Worm (Caenorhabditis elegans) whole organism, early embryonic: ENCODE results near the gene T07G12.5.

Experiments used
- B0310.2 ChIP-seq: sonication (generic microtip); optimal IDR thresholded peaks from 2 replicates; lab custom pipeline; 2016; ENCODE audit warnings: mild to moderate bottlenecking, missing genetic modification characterization, missing compliant biosample characterization
- aly-1 ChIP-seq: sonication (generic microtip); optimal IDR thresholded peaks from 2 replicates; lab custom pipeline; 2016; ENCODE audit warnings: missing genetic modification characterization, missing compliant biosample characterization
- ama-1 ChIP-seq: fragments of 150-350 bp; optimal IDR thresholded peaks from 2 replicates; lab custom pipeline; 2014
- ceh-36 ChIP-seq: sonication (generic microtip); optimal IDR thresholded peaks from 2 replicates; lab custom pipeline; 2016; ENCODE audit warnings: missing genetic modification characterization, inconsistent platforms, missing compliant biosample characterization
- flt-1 ChIP-seq: fragments of 200-800 bp; sonication (Bioruptor generic); IDR thresholded peaks from 2 replicates; pipeline ENCODE4 v1.3.6; 2022; ENCODE audit warnings: missing genetic modification characterization, missing compliant biosample characterization
- hmbx-1 ChIP-seq: sonication (generic microtip); optimal IDR thresholded peaks from 2 replicates; lab custom pipeline; 2016; ENCODE audit warnings: mild to moderate bottlenecking, missing genetic modification characterization, missing compliant biosample characterization
- hnd-1 ChIP-seq: sonication (generic microtip); optimal IDR thresholded peaks from 2 replicates; lab custom pipeline; 2016; ENCODE audit warnings: missing genetic modification characterization, missing compliant biosample characterization
- scrt-1 ChIP-seq: fragments of 200-800 bp; sonication (Bioruptor generic); IDR thresholded peaks from 2 replicates; pipeline ENCODE4 v1.3.6; 2022; ENCODE audit warnings: missing genetic modification characterization, missing compliant biosample characterization
- tbx-11 ChIP-seq: fragments of 200-800 bp; sonication (Bioruptor generic); IDR thresholded peaks from 2 replicates; pipeline ENCODE4 v1.3.6; 2022; ENCODE audit warnings: missing genetic modification characterization, missing compliant biosample characterization
- tbx-37 ChIP-seq: fragments of 200-800 bp; sonication (Bioruptor generic); conservative IDR thresholded peaks from 2 replicates; pipeline ENCODE4 v1.3.6; 2022; ENCODE audit warnings: missing genetic modification reagents, missing genetic modification characterization, missing compliant biosample characterization
- tra-4 ChIP-seq: sonication (generic microtip); optimal IDR thresholded peaks from 2 replicates; lab custom pipeline; 2017; ENCODE audit warnings: missing genetic modification characterization, missing compliant biosample characterization

The T07G12.5 gene

DNA sequence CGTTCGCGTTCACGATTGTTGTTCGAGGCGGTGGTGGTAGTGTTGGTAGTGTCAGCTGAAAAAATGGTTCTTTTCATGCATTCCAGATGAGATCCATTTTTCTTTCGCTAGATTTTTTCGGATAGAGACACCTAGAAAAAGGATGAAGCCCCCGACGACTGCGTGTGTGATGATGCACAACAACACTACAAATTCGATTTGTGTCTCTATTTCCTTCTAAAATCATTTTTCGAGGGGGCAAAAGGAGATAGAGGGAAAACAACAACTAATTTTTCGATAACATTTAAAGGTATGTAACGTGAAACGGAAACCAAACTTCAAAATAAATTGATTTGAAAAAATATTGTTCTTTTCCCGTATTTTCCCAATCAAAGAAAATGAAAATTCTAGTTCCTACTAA lies 44.5 kb downstream of the T07G12.5 start:
- TF ChIP-seq scrt-1 (GFP tag; lab: Robert Waterston, UW) (no peak), hnd-1 (tag; lab: Kevin White, UChicago) (no peak), tbx-37 (GFP tag; lab: Robert Waterston, UW) (no peak), tbx-11 (GFP tag; lab: Robert Waterston, UW) (no peak)

DNA sequence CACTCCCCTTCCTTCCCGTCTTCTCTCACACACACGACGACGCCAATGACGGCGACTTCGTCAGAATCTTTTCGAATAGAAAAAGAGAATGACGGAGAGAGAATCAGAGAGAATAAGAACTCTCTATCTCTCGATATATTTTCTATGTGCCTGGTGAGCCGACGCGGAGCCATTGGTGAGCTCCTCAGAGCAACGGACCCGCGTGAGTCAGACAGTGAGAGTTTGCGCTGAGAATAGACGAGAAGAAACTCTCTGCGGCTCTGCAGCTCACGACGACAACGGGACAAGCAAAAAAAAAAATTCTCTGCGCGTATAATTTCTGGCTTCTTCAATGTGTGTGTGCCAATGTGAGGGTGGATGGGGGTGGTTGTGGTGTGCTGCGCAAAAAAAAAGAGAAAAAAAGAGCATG lies 45.0 kb downstream of the T07G12.5 start:
- TF ChIP-seq ceh-36 (tag; lab: Kevin White, UChicago) (no peak), aly-1 (tag; lab: Kevin White, UChicago) (no peak), tra-4 (no peak), flt-1 (GFP tag; lab: Robert Waterston, UW) (no peak), ama-1 (lab: Kevin White, UChicago) (no peak), B0310.2 (tag; lab: Kevin White, UChicago) (no peak), hmbx-1 (no peak)

DNA sequence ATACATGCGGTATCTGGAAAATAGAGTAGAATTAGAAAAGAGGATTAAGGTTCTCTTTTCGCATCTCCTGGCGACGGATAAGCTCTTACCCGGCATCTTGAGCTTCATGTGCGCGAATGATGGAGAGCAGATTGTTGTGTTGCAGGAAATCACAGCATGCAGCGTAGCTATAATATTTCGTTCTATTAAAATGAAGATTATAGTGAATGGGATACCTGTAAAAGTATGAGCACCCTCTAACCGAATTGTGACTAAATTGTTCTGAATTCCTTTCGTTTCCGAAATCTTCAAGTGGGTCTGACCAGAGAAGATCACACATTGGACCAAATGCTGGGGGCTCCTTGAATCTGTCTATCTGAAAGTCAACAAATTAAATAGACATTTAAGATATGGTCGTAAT lies 46.5 kb downstream of the T07G12.5 start:
- TF ChIP-seq tbx-11 (GFP tag; lab: Robert Waterston, UW) (no peak), ama-1 (lab: Kevin White, UChicago) (no peak), tbx-37 (GFP tag; lab: Robert Waterston, UW) (no peak)
